Fruit fly (Drosophila melanogaster): ENCODE data around the gene HipHop.

The HipHop gene

dm6 chr3L:18840370-18841007 lies 19.5 kb downstream of the HipHop start:
- TF ChIP-seq CTCF (optimal IDR thresholded peaks at IDR 0.05) (no peak), CG8478 (optimal IDR thresholded peaks at IDR 0.05) (no peak)

dm6 chr3L:18841269-18841668 lies 20.3 kb downstream of the HipHop start:
- TF ChIP-seq CG8478 (optimal IDR thresholded peaks at IDR 0.05): no peak
- peak in 1 of 2 experiments; percentile 46 for TF ChIP-seq CTCF (optimal IDR thresholded peaks at IDR 0.05)

dm6 chr3L:18842236-18842635 lies 21.3 kb downstream of the HipHop start:
- TF ChIP-seq CTCF (optimal IDR thresholded peaks at IDR 0.05) (peak; percentile 53 to 61), CG8478 (optimal IDR thresholded peaks at IDR 0.05) (no peak)

dm6 chr3L:18845833-18846232 lies 24.9 kb downstream of the HipHop start:
- TF ChIP-seq CG8478 (optimal IDR thresholded peaks at IDR 0.05) (no peak), CTCF (optimal IDR thresholded peaks at IDR 0.05) (no peak)

dm6 chr3L:18846233-18846271 lies 25.1 kb downstream of the HipHop start, which contains the start of gene Indy:
Gene Indy (minus strand): TSS chr3L:18846267.
- TF ChIP-seq CG8478 (optimal IDR thresholded peaks at IDR 0.05): no peak
- no peak for TF ChIP-seq CTCF (optimal IDR thresholded peaks at IDR 0.05)

- TF ChIP-seq CG8478 (optimal IDR thresholded peaks at IDR 0.05) (no peak), CTCF (optimal IDR thresholded peaks at IDR 0.05) (no peak)
Measured at dm6 chr3L:18846272-18846741, 25.3 kb downstream of the HipHop start.

- TF ChIP-seq CG8478 (optimal IDR thresholded peaks at IDR 0.05): no peak
- TF ChIP-seq CTCF (optimal IDR thresholded peaks at IDR 0.05): peak; percentile 93 to 98
Measured at dm6 chr3L:18848436-18848835, 27.5 kb downstream of the HipHop start.

dm6 chr3L:18852223-18852622 lies 31.3 kb downstream of the HipHop start:
- TF ChIP-seq CTCF (optimal IDR thresholded peaks at IDR 0.05) (no peak), CG8478 (optimal IDR thresholded peaks at IDR 0.05) (no peak)

dm6 chr3L:18853439-18853838 lies 32.5 kb downstream of the HipHop start:
- TF ChIP-seq CTCF (optimal IDR thresholded peaks at IDR 0.05) (no peak), CG8478 (optimal IDR thresholded peaks at IDR 0.05) (no peak)

- no peak for TF ChIP-seq CTCF (optimal IDR thresholded peaks at IDR 0.05)
- TF ChIP-seq CG8478 (optimal IDR thresholded peaks at IDR 0.05): no peak
Measured at dm6 chr3L:18854412-18854811, 33.4 kb downstream of the HipHop start.

dm6 chr3L:18860467-18860866 lies 39.5 kb downstream of the HipHop start:
- no peak for TF ChIP-seq CTCF (optimal IDR thresholded peaks at IDR 0.05)
- TF ChIP-seq CG8478 (optimal IDR thresholded peaks at IDR 0.05): no peak

- TF ChIP-seq CTCF (optimal IDR thresholded peaks at IDR 0.05) (no peak), CG8478 (optimal IDR thresholded peaks at IDR 0.05) (no peak)
Measured at dm6 chr3L:18861893-18862292, 40.9 kb downstream of the HipHop start.

- TF ChIP-seq CG8478 (optimal IDR thresholded peaks at IDR 0.05) (no peak), CTCF (optimal IDR thresholded peaks at IDR 0.05) (no peak)
Measured at dm6 chr3L:18863327-18863726, 42.4 kb downstream of the HipHop start, which contains the start of gene CG6865. Gene CG6865 (plus strand): TSS chr3L:18863647.

dm6 chr3L:18865447-18866367 lies 44.7 kb downstream of the HipHop start, which contains the start of gene CG14074:
Gene CG14074 (plus strand): TSS chr3L:18866225.
- TF ChIP-seq CG8478 (optimal IDR thresholded peaks at IDR 0.05) (no peak), CTCF (optimal IDR thresholded peaks at IDR 0.05) (no peak)

dm6 chr3L:18867521-18867920 lies 46.5 kb downstream of the HipHop start, which contains the start of gene Dysb:
Gene Dysb (plus strand): TSS chr3L:18867771.
- TF ChIP-seq CTCF (optimal IDR thresholded peaks at IDR 0.05): no peak
